Worm (Caenorhabditis elegans) whole organism, early embryonic: ENCODE results near the gene spp-29.

Source experiments
- B0310.2 ChIP-seq: sonication (generic microtip); optimal IDR thresholded peaks from 2 replicates; lab custom pipeline; 2016; ENCODE audit warnings: mild to moderate bottlenecking, missing genetic modification characterization, missing compliant biosample characterization
- F13C5.2 ChIP-seq: sonication (generic microtip); optimal IDR thresholded peaks from 2 replicates; lab custom pipeline; 2017; ENCODE audit warnings: mild to moderate bottlenecking, missing genetic modification characterization, inconsistent platforms, missing compliant biosample characterization
- aly-1 ChIP-seq: sonication (generic microtip); optimal IDR thresholded peaks from 2 replicates; lab custom pipeline; 2016; ENCODE audit warnings: missing genetic modification characterization, missing compliant biosample characterization
- ama-1 ChIP-seq: fragments of 150-350 bp; optimal IDR thresholded peaks from 2 replicates; lab custom pipeline; 2014
- ceh-13 ChIP-seq: fragments of 200-800 bp; sonication (Bioruptor generic); optimal IDR thresholded peaks from 2 replicates; lab custom pipeline; 2018; ENCODE audit warnings: mild to moderate bottlenecking, missing genetic modification characterization, missing compliant biosample characterization
- ceh-36 ChIP-seq: sonication (generic microtip); optimal IDR thresholded peaks from 2 replicates; lab custom pipeline; 2016; ENCODE audit warnings: missing genetic modification characterization, inconsistent platforms, missing compliant biosample characterization
- ets-7 ChIP-seq: sonication (generic microtip); optimal IDR thresholded peaks from 2 replicates; lab custom pipeline; 2016; ENCODE audit warnings: missing genotype, missing genetic modification characterization, missing compliant biosample characterization
- flt-1 ChIP-seq: fragments of 200-800 bp; sonication (Bioruptor generic); IDR thresholded peaks from 2 replicates; pipeline ENCODE4 v1.3.6; 2022; ENCODE audit warnings: missing genetic modification characterization, missing compliant biosample characterization
- hmbx-1 ChIP-seq: sonication (generic microtip); optimal IDR thresholded peaks from 2 replicates; lab custom pipeline; 2016; ENCODE audit warnings: mild to moderate bottlenecking, missing genetic modification characterization, missing compliant biosample characterization
- hmg-4 ChIP-seq: fragments of 200-800 bp; sonication (Bioruptor generic); optimal IDR thresholded peaks from 2 replicates; lab custom pipeline; 2018; ENCODE audit warnings: mild to moderate bottlenecking, missing genetic modification characterization, missing compliant biosample characterization
- hnd-1 ChIP-seq: sonication (generic microtip); optimal IDR thresholded peaks from 2 replicates; lab custom pipeline; 2016; ENCODE audit warnings: missing genetic modification characterization, missing compliant biosample characterization
- pes-1 ChIP-seq: fragments of 200-800 bp; sonication (Bioruptor generic); IDR thresholded peaks from 2 replicates; pipeline ENCODE4 v1.3.6; 2022; ENCODE audit warnings: missing genetic modification reagents, missing genetic modification characterization, missing compliant biosample characterization
- scrt-1 ChIP-seq: fragments of 200-800 bp; sonication (Bioruptor generic); IDR thresholded peaks from 2 replicates; pipeline ENCODE4 v1.3.6; 2022; ENCODE audit warnings: missing genetic modification characterization, missing compliant biosample characterization
- sea-1 ChIP-seq: fragments of 200-800 bp; sonication (Bioruptor generic); conservative IDR thresholded peaks from 2 replicates; pipeline ENCODE4 v1.3.6; 2022; ENCODE audit warnings: missing genetic modification characterization, missing compliant biosample characterization
- tbx-11 ChIP-seq: fragments of 200-800 bp; sonication (Bioruptor generic); IDR thresholded peaks from 2 replicates; pipeline ENCODE4 v1.3.6; 2022; ENCODE audit warnings: missing genetic modification characterization, missing compliant biosample characterization
- tbx-37 ChIP-seq: fragments of 200-800 bp; sonication (Bioruptor generic); conservative IDR thresholded peaks from 2 replicates; pipeline ENCODE4 v1.3.6; 2022; ENCODE audit warnings: missing genetic modification reagents, missing genetic modification characterization, missing compliant biosample characterization
- tra-4 ChIP-seq: sonication (generic microtip); optimal IDR thresholded peaks from 2 replicates; lab custom pipeline; 2017; ENCODE audit warnings: missing genetic modification characterization, missing compliant biosample characterization

spp-29 gene

ce11 chrV:17650427-17650826, 46.2 kb downstream of the spp-29 start, which contains the start of gene fbxa-192:
Gene fbxa-192, minus strand, starts transcription at chrV:17650527.
- TF ChIP-seq sea-1 (no peak), ceh-36 (tag; lab: Kevin White, UChicago) (no peak), tbx-11 (GFP tag; lab: Robert Waterston, UW) (no peak), ets-7 (tag; lab: Kevin White, UChicago) (no peak), scrt-1 (GFP tag; lab: Robert Waterston, UW) (no peak), ama-1 (lab: Kevin White, UChicago) (no peak), tra-4 (tag; lab: Kevin White, UChicago) (no peak), pes-1 (GFP tag; lab: Robert Waterston, UW) (no peak), hnd-1 (no peak), tbx-37 (no peak), F13C5.2 (tag; lab: Kevin White, UChicago) (no peak), hmg-4 (GFP tag; lab: Kevin White, UChicago) (no peak), hmbx-1 (tag; lab: Kevin White, UChicago) (no peak), ceh-13 (GFP tag; lab: Kevin White, UChicago) (no peak), aly-1 (tag; lab: Kevin White, UChicago) (no peak), B0310.2 (no peak), flt-1 (GFP tag; lab: Robert Waterston, UW) (no peak)
